Fruit fly (Drosophila melanogaster): ENCODE data around the gene Polr2C.

The Polr2C gene

DNA sequence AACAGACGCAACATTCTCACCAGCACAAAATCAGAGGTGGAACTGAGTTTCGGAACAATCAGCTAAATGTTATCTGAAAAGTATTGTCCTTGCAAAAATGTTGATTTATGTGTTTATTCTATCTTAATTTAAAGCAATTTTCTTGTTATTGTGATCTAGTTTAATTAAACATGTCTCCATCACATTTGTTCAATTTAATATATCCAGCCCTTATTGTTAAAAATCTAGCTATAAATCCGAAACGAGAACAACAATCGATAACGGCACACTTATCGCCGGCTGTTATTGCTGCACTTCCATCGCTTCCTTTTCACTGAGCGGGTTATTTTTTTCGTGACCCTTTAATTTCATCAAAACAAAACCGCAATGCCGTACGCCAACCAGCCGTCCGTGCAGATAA, at the start of gene Polr2C, which contains the start of the genes GatC and PolG2 (continued):
- no peak for TF ChIP-seq croc (GFP tag; conservative IDR thresholded peaks at IDR 0.05)
- no peak for TF ChIP-seq CG1647 (GFP tag; optimal IDR thresholded peaks at IDR 0.05)
- peak; percentile 81 for TF ChIP-seq knrl (GFP tag; IDR thresholded peaks at IDR 0.05; ENCODE audit: partially characterized antibody)
- TF ChIP-seq CG7271 (tag; optimal IDR thresholded peaks at IDR 0.05), result no peak
- TF ChIP-seq kni (GFP tag; optimal IDR thresholded peaks at IDR 0.05), result no peak
- no peak for TF ChIP-seq CG3163 (GFP tag; optimal IDR thresholded peaks at IDR 0.05)
- TF ChIP-seq CG10267 (tag; optimal IDR thresholded peaks at IDR 0.05), result peak; percentile 35
- no peak for TF ChIP-seq ERR (GFP tag; optimal IDR thresholded peaks at IDR 0.05)
- no peak for TF ChIP-seq Fer2 (tag; optimal IDR thresholded peaks at IDR 0.05)
- TF ChIP-seq CG12744 (GFP tag; optimal IDR thresholded peaks at IDR 0.05), result no peak
- TF ChIP-seq rib (GFP tag; IDR thresholded peaks at IDR 0.05), result no peak
- peak; percentile 42 for TF ChIP-seq CG3995 (GFP tag; optimal IDR thresholded peaks at IDR 0.05)
- no peak for TF ChIP-seq CG18764 (GFP tag; optimal IDR thresholded peaks at IDR 0.05)
- TF ChIP-seq nerfin-2 (GFP tag; IDR thresholded peaks at IDR 0.05; ENCODE audit: partially characterized antibody), result peak; percentile 81
- TF ChIP-seq CG32772 (GFP tag; IDR thresholded peaks at IDR 0.05), result no peak
- TF ChIP-seq Oaz (GFP tag; IDR thresholded peaks at IDR 0.05), result no peak
- no peak for TF ChIP-seq Dek (tag; optimal IDR thresholded peaks at IDR 0.05)
- TF ChIP-seq sug (tag; optimal IDR thresholded peaks at IDR 0.05), result peak; percentile 52
- TF ChIP-seq pum (GFP tag; optimal IDR thresholded peaks at IDR 0.05), result peak; percentile 15
- peak; percentile 63 for TF ChIP-seq mam (GFP tag; optimal IDR thresholded peaks at IDR 0.05)
- TF ChIP-seq ham (GFP tag; IDR thresholded peaks at IDR 0.05), result no peak
- peak; percentile 36 for TF ChIP-seq CG13624 (GFP tag; optimal IDR thresholded peaks at IDR 0.05)
- peak; percentile 94 for TF ChIP-seq CG34224 (GFP tag; IDR thresholded peaks at IDR 0.05; ENCODE audit: partially characterized antibody)
- no peak for TF ChIP-seq schlank (tag; optimal IDR thresholded peaks at IDR 0.05)
- TF ChIP-seq chif (GFP tag; optimal IDR thresholded peaks at IDR 0.05), result peak in 1 of 2 experiments; percentile 47
- TF ChIP-seq CG10654 (GFP tag; optimal IDR thresholded peaks at IDR 0.05), result no peak
- TF ChIP-seq CG4820 (GFP tag; optimal IDR thresholded peaks at IDR 0.05), result no peak
- TF ChIP-seq Bgb (GFP tag; IDR thresholded peaks at IDR 0.05; ENCODE audit: partially characterized antibody), result peak; percentile 82
- TF ChIP-seq CG4282 (GFP tag; optimal IDR thresholded peaks at IDR 0.05), result no peak
- no peak for TF ChIP-seq CG12219 (GFP tag; optimal IDR thresholded peaks at IDR 0.05)
- TF ChIP-seq psq (GFP tag; optimal IDR thresholded peaks at IDR 0.05), result no peak
- TF ChIP-seq CG9727 (GFP tag; optimal IDR thresholded peaks at IDR 0.05), result peak; percentile 24
- no peak for TF ChIP-seq CG18619 (GFP tag; optimal IDR thresholded peaks at IDR 0.05)
- TF ChIP-seq Tbp (GFP tag; optimal IDR thresholded peaks at IDR 0.05), result no peak
- TF ChIP-seq repo (GFP tag; optimal IDR thresholded peaks at IDR 0.05), result no peak
- peak; percentile 37; the same call in 1 of the 2 replicates for TF ChIP-seq esg (GFP tag; conservative IDR thresholded peaks at IDR 0.05)
- TF ChIP-seq H2.0 (GFP tag; IDR thresholded peaks at IDR 0.05), result peak; percentile 31; the same call in 1 of the 2 replicates
- no peak for TF ChIP-seq CG7987 (GFP tag; optimal IDR thresholded peaks at IDR 0.05)
- no peak for TF ChIP-seq p53 (GFP tag; optimal IDR thresholded peaks at IDR 0.05)
- TF ChIP-seq CG7839 (tag; optimal IDR thresholded peaks at IDR 0.05), result no peak
- TF ChIP-seq Atf-2 (GFP tag; optimal IDR thresholded peaks at IDR 0.05), result peak; percentile 27
- TF ChIP-seq CG2120 (GFP tag; optimal IDR thresholded peaks at IDR 0.05), result peak; percentile 70
- TF ChIP-seq Atf3 (GFP tag; optimal IDR thresholded peaks at IDR 0.05), result peak; percentile 35
- no peak for TF ChIP-seq so (GFP tag; IDR thresholded peaks at IDR 0.05)
- TF ChIP-seq odd (GFP tag; optimal IDR thresholded peaks at IDR 0.05), result no peak
- TF ChIP-seq oc (tag; optimal IDR thresholded peaks at IDR 0.05), result no peak
- peak; percentile 62 for TF ChIP-seq lilli (GFP tag; optimal IDR thresholded peaks at IDR 0.05)
- peak; percentile 34 for TF ChIP-seq twi (tag; optimal IDR thresholded peaks at IDR 0.05)
- TF ChIP-seq chm (GFP tag; IDR thresholded peaks at IDR 0.05), result no peak
- TF ChIP-seq her (GFP tag; optimal IDR thresholded peaks at IDR 0.05), result no peak
- peak; percentile 78 for TF ChIP-seq CG9932 (GFP tag; IDR thresholded peaks at IDR 0.05)
- TF ChIP-seq bigmax (GFP tag; optimal IDR thresholded peaks at IDR 0.05), result no peak

All from whole organism, embryonic.